Worm (Caenorhabditis elegans) whole organism, midembryonic: ENCODE results near the gene F58B4.5.

Source experiments
- cog-1 ChIP-seq: sonication (generic microtip); optimal IDR thresholded peaks from 2 replicates; lab custom pipeline; 2016; ENCODE audit warnings: missing genetic modification characterization, missing compliant biosample characterization
- flt-1 ChIP-seq: fragments of 200-800 bp; sonication (Bioruptor generic); IDR thresholded peaks from 2 replicates; pipeline ENCODE4 v1.3.6; 2022; ENCODE audit warnings: missing genetic modification characterization, missing compliant biosample characterization
- tab-1 ChIP-seq: fragments of 200-800 bp; sonication (Bioruptor generic); IDR thresholded peaks from 2 replicates; pipeline ENCODE4 v1.3.6; 2022; ENCODE audit warnings: missing genetic modification characterization, missing compliant biosample characterization

- TF ChIP-seq cog-1 (no peak), tab-1 (GFP tag; lab: Robert Waterston, UW) (no peak), flt-1 (GFP tag; lab: Robert Waterston, UW) (no peak)
Observed at ce11 chrV:10896706-10897105, 35.8 kb upstream of the F58B4.5 start.
